Fruit fly (Drosophila melanogaster) whole organism, embryonic: Measurements from ENCODE around the gene CG10338.

ENCODE experiments used
- Antp ChIP-seq: fragments of 200-800 bp; sonication (Bioruptor generic); optimal IDR thresholded peaks from 3 replicates; lab custom pipeline; 2016; ENCODE audit warnings: missing biosample characterization, missing genetic modification characterization
- Atf3 ChIP-seq: fragments of 200-800 bp; sonication (Bioruptor generic); optimal IDR thresholded peaks from 3 replicates; lab custom pipeline; 2016; ENCODE audit warnings: missing biosample characterization, missing genetic modification characterization
- CG1024 ChIP-seq: fragments of 200-800 bp; sonication (Bioruptor generic); IDR thresholded peaks from 2 replicates; pipeline ENCODE4 v1.3.6; 2022; ENCODE audit warnings: missing biosample characterization, missing genetic modification characterization
- CG10543 ChIP-seq: fragments of 200-800 bp; sonication (Bioruptor generic); optimal IDR thresholded peaks from 3 replicates; lab custom pipeline; 2017; ENCODE audit warnings: missing biosample characterization, mild to moderate bottlenecking, missing genetic modification characterization, moderate library complexity
- CG11723 ChIP-seq: fragments of 200-800 bp; sonication (Bioruptor generic); optimal IDR thresholded peaks from 2 replicates; lab custom pipeline; 2017; ENCODE audit warnings: missing biosample characterization, mild to moderate bottlenecking, missing genetic modification characterization
- CG12299 ChIP-seq: fragments of 200-800 bp; sonication (Bioruptor generic); optimal IDR thresholded peaks from 2 replicates; lab custom pipeline; 2018; ENCODE audit warnings: missing biosample characterization, mild to moderate bottlenecking, missing genetic modification characterization
- CG12744 ChIP-seq: fragments of 200-800 bp; sonication (Bioruptor generic); optimal IDR thresholded peaks from 2 replicates; lab custom pipeline; 2016; ENCODE audit warnings: missing biosample characterization, missing genetic modification characterization
- CG13624 ChIP-seq: fragments of 200-800 bp; sonication (Bioruptor generic); optimal IDR thresholded peaks from 2 replicates; lab custom pipeline; 2016; ENCODE audit warnings: missing biosample characterization, missing genetic modification characterization
- CG1529 ChIP-seq: fragments of 200-800 bp; sonication (Bioruptor generic); optimal IDR thresholded peaks from 3 replicates; lab custom pipeline; 2018; ENCODE audit warnings: missing biosample characterization, missing genetic modification characterization
- CG15514 ChIP-seq: fragments of 200-800 bp; sonication (Bioruptor generic); optimal IDR thresholded peaks from 3 replicates; lab custom pipeline; 2017; ENCODE audit warnings: missing biosample characterization, missing genetic modification characterization, mild to moderate bottlenecking, moderate library complexity, missing genetic modification reagents
- CG1602 ChIP-seq: fragments of 200-800 bp; sonication (Bioruptor generic); optimal IDR thresholded peaks from 3 replicates; lab custom pipeline; 2016; ENCODE audit warnings: missing biosample characterization, missing genetic modification characterization
- CG17912 ChIP-seq: fragments of 200-800 bp; sonication (Bioruptor generic); optimal IDR thresholded peaks from 2 replicates; lab custom pipeline; 2018; ENCODE audit warnings: missing biosample characterization, mild to moderate bottlenecking, missing genetic modification characterization
- CG18011 ChIP-seq: fragments of 200-800 bp; sonication (Bioruptor generic); optimal IDR thresholded peaks from 2 replicates; lab custom pipeline; 2017; ENCODE audit warnings: missing biosample characterization, missing genetic modification characterization, mild to moderate bottlenecking, moderate library complexity, missing genotype
- CG2875 ChIP-seq: fragments of 200-800 bp; sonication (Bioruptor generic); optimal IDR thresholded peaks from 2 replicates; lab custom pipeline; 2017; ENCODE audit warnings: missing biosample characterization, mild to moderate bottlenecking, missing genetic modification characterization, missing genetic modification reagents
- CG3995 ChIP-seq: fragments of 200-800 bp; sonication (Bioruptor generic); optimal IDR thresholded peaks from 3 replicates; lab custom pipeline; 2016; ENCODE audit warnings: missing biosample characterization, missing genetic modification characterization
- CG4360 ChIP-seq: fragments of 200-800 bp; sonication (Bioruptor generic); IDR thresholded peaks from 2 replicates; pipeline ENCODE4 v1.3.6; 2022; ENCODE audit warnings: missing biosample characterization, missing genetic modification characterization
- CG4707 ChIP-seq: fragments of 200-800 bp; sonication (Bioruptor generic); optimal IDR thresholded peaks from 2 replicates; lab custom pipeline; 2018; ENCODE audit warnings: missing biosample characterization, mild to moderate bottlenecking, missing genetic modification characterization, moderate library complexity
- CG6791 ChIP-seq: fragments of 200-800 bp; sonication (Bioruptor generic); IDR thresholded peaks from 3 replicates; pipeline ENCODE4 v1.3.6; 2022; ENCODE audit warnings: missing biosample characterization, missing genetic modification characterization; ENCODE audit not compliant: partially characterized antibody
- CG7357 ChIP-seq: fragments of 200-800 bp; sonication (Bioruptor generic); IDR thresholded peaks from 3 replicates; pipeline ENCODE4 v1.3.6; 2022; ENCODE audit warnings: missing biosample characterization, missing genetic modification characterization
- CG7372 ChIP-seq: fragments of 200-800 bp; sonication (Bioruptor generic); IDR thresholded peaks from 2 replicates; pipeline ENCODE4 v1.3.6; 2022; ENCODE audit warnings: missing biosample characterization, missing genetic modification characterization
- Dek ChIP-seq: fragments of 200-800 bp; sonication (Bioruptor generic); optimal IDR thresholded peaks from 3 replicates; lab custom pipeline; 2019; ENCODE audit warnings: missing biosample characterization, mild to moderate bottlenecking, missing genetic modification characterization, moderate library complexity
- HLH3B ChIP-seq: fragments of 200-800 bp; sonication (Bioruptor generic); IDR thresholded peaks from 2 replicates; pipeline ENCODE4 v1.3.6; 2022; ENCODE audit warnings: missing biosample characterization, missing genetic modification characterization
- HmgZ ChIP-seq: fragments of 200-800 bp; sonication (Bioruptor generic); optimal IDR thresholded peaks from 2 replicates; lab custom pipeline; 2018; ENCODE audit warnings: missing biosample characterization, mild to moderate bottlenecking, missing genetic modification characterization
- Lpt ChIP-seq: fragments of >200 bp; optimal IDR thresholded peaks from 2 replicates; lab custom pipeline; 2018; ENCODE audit warnings: missing biosample characterization, missing genetic modification characterization
- Mes4 ChIP-seq: fragments of 200-800 bp; sonication (Bioruptor generic); optimal IDR thresholded peaks from 2 replicates; lab custom pipeline; 2016; ENCODE audit warnings: missing biosample characterization, missing genetic modification characterization
- NfI ChIP-seq: fragments of 200-800 bp; sonication (Bioruptor generic); optimal IDR thresholded peaks from 3 replicates; lab custom pipeline; 2018; ENCODE audit warnings: missing biosample characterization, mild to moderate bottlenecking, missing genetic modification characterization, moderate library complexity
- Sin3A ChIP-seq: fragments of >200 bp; optimal IDR thresholded peaks from 2 replicates; lab custom pipeline; 2018
- Six4 ChIP-seq: fragments of 200-800 bp; sonication (Bioruptor generic); optimal IDR thresholded peaks from 2 replicates; lab custom pipeline; 2016; ENCODE audit warnings: missing biosample characterization, missing genetic modification characterization
- Stat92E ChIP-seq, 3 experiments: fragments of >200 bp in 2 of 3; fragments of 200-800 bp in 1 of 3; sonication (Bioruptor generic) in 1 of 3; optimal IDR thresholded peaks; 2 replicates each; lab custom pipeline; 2017 to 2019; ENCODE audit warnings: missing biosample characterization in 3 of 3, missing genetic modification characterization in 3 of 3, mild to moderate bottlenecking in 1 of 3, moderate library complexity in 1 of 3
- Usf ChIP-seq: fragments of 200-800 bp; sonication (Bioruptor generic); optimal IDR thresholded peaks from 2 replicates; lab custom pipeline; 2017; ENCODE audit warnings: missing genotype, missing biosample characterization, missing genetic modification characterization
- Vsx1 ChIP-seq: fragments of 200-800 bp; sonication (Bioruptor generic); optimal IDR thresholded peaks from 2 replicates; lab custom pipeline; 2017; ENCODE audit warnings: missing biosample characterization, mild to moderate bottlenecking, missing genetic modification characterization, missing genetic modification reagents
- ap ChIP-seq: fragments of 200-800 bp; sonication (Bioruptor generic); IDR thresholded peaks from 2 replicates; pipeline ENCODE4 v1.3.6; 2022; ENCODE audit warnings: missing biosample characterization, missing genetic modification characterization
- ato ChIP-seq: fragments of 200-800 bp; sonication (Bioruptor generic); IDR thresholded peaks from 2 replicates; pipeline ENCODE4 v1.3.6; 2022; ENCODE audit warnings: missing biosample characterization, missing genetic modification characterization; ENCODE audit not compliant: partially characterized antibody
- cwo ChIP-seq: fragments of 200-800 bp; sonication (Bioruptor generic); optimal IDR thresholded peaks from 3 replicates; lab custom pipeline; 2017; ENCODE audit warnings: missing biosample characterization, missing genetic modification characterization, mild to moderate bottlenecking, moderate library complexity, missing genetic modification reagents
- fd102C ChIP-seq: fragments of 200-800 bp; sonication (Bioruptor generic); optimal IDR thresholded peaks from 2 replicates; lab custom pipeline; 2018; ENCODE audit warnings: missing biosample characterization, mild to moderate bottlenecking, missing genetic modification characterization, moderate library complexity
- fd64A ChIP-seq: fragments of 200-800 bp; sonication (Bioruptor generic); optimal IDR thresholded peaks from 3 replicates; lab custom pipeline; 2018; ENCODE audit warnings: missing biosample characterization, mild to moderate bottlenecking, missing genetic modification characterization
- gcm2 ChIP-seq: fragments of 200-800 bp; sonication (Bioruptor generic); optimal IDR thresholded peaks from 2 replicates; lab custom pipeline; 2016; ENCODE audit warnings: missing biosample characterization, missing genetic modification characterization
- hkb ChIP-seq, 2 experiments: fragments of 200-800 bp in 1 of 2; fragments of >200 bp in 1 of 2; sonication (Bioruptor generic) in 1 of 2; IDR thresholded peaks in 1 of 2; optimal IDR thresholded peaks in 1 of 2; 2 replicates each; pipeline versions ENCODE4 v1.3.6 to Lab custom; 2017 to 2022; ENCODE audit warnings: missing biosample characterization in 1 of 2, missing genetic modification characterization in 1 of 2
- lbe ChIP-seq: fragments of 200-800 bp; sonication (Bioruptor generic); optimal IDR thresholded peaks from 2 replicates; lab custom pipeline; 2016; ENCODE audit warnings: missing biosample characterization, mild to moderate bottlenecking, missing genetic modification characterization
- luna ChIP-seq: fragments of 200-800 bp; sonication (Bioruptor generic); optimal IDR thresholded peaks from 2 replicates; lab custom pipeline; 2016; ENCODE audit warnings: missing biosample characterization, missing genetic modification characterization
- nom ChIP-seq: fragments of 200-800 bp; sonication (Bioruptor generic); optimal IDR thresholded peaks from 2 replicates; lab custom pipeline; 2017; ENCODE audit warnings: missing biosample characterization, missing genetic modification characterization, mild to moderate bottlenecking, moderate library complexity, missing genetic modification reagents
- org-1 ChIP-seq: fragments of 200-800 bp; sonication (Bioruptor generic); optimal IDR thresholded peaks from 2 replicates; lab custom pipeline; 2017; ENCODE audit warnings: missing biosample characterization, missing genetic modification characterization
- otp ChIP-seq: fragments of 200-800 bp; sonication (Bioruptor generic); IDR thresholded peaks from 3 replicates; pipeline ENCODE4, ENCODE4 v1.3.6; 2022; ENCODE audit warnings: missing biosample characterization, missing genetic modification characterization
- pb ChIP-seq: fragments of 200-800 bp; sonication (Bioruptor generic); optimal IDR thresholded peaks from 3 replicates; lab custom pipeline; 2016; ENCODE audit warnings: missing biosample characterization, missing genetic modification characterization
- psq ChIP-seq: fragments of 200-800 bp; sonication (Bioruptor generic); optimal IDR thresholded peaks from 2 replicates; lab custom pipeline; 2017; ENCODE audit warnings: missing biosample characterization, missing genetic modification characterization
- repo ChIP-seq: fragments of 200-800 bp; sonication (Bioruptor generic); optimal IDR thresholded peaks from 2 replicates; lab custom pipeline; 2016; ENCODE audit warnings: missing biosample characterization, missing genetic modification characterization
- sob ChIP-seq: fragments of 200-800 bp; sonication (Bioruptor generic); IDR thresholded peaks from 2 replicates; pipeline ENCODE4 v1.3.6; 2022; ENCODE audit warnings: missing biosample characterization, missing genetic modification characterization
- ttk ChIP-seq: fragments of 200-800 bp; sonication (Bioruptor generic); IDR thresholded peaks from 2 replicates; pipeline ENCODE4 v2.1.2; 2022; ENCODE audit warnings: missing biosample characterization, missing genetic modification characterization
- wdn ChIP-seq: fragments of 200-800 bp; sonication (Bioruptor generic); IDR thresholded peaks from 2 replicates; pipeline ENCODE4 v1.3.6; 2022; ENCODE audit warnings: missing biosample characterization, missing genetic modification characterization
- zen2 ChIP-seq: fragments of 200-800 bp; sonication (Bioruptor generic); IDR thresholded peaks from 3 replicates; pipeline ENCODE4 v1.3.6; 2022; ENCODE audit warnings: missing biosample characterization, missing genetic modification characterization; ENCODE audit not compliant: partially characterized antibody

The CG10338 gene

DNA sequence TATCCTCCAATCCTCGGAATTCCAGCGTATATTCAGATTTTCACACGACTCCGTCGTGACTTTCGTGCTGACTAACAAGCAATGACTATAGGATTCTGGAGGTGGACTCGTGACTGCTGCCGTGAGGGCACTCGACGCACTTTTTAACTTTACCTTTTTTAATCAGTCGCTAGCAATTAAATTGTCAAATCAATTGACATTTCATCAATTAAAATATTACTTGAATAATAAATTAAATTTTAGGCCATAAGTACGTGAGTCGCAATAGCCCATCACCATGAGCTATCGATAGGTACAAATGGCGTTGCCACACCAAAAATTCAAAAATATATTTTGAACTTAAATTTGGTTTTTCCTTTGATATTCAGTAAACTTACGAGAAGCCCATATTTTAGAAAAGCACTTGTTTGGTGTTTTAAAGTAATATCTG is 10.2 kb downstream of the CG10338 start, which contains the start of gene Jwa (continued):
- TF ChIP-seq CG6791 (GFP tag; lab: Robert Waterston, UW) (peak; percentile 97), fd64A (GFP tag; lab: Kevin White, UChicago) (no peak), ttk (peak; percentile 86), CG3995 (GFP tag; lab: Kevin White, UChicago) (peak; percentile 67), CG12744 (peak; percentile 87), CG11723 (peak; percentile 75), pb (peak; percentile 67), org-1 (GFP tag; lab: Kevin White, UChicago) (peak; percentile 87), psq (GFP tag; lab: Kevin White, UChicago) (peak; percentile 84), CG18011 (GFP tag; lab: Kevin White, UChicago) (peak; percentile 90), Lpt (GFP tag; lab: Kevin White, UChicago) (no peak), hkb (optimal IDR thresholded peaks at IDR 0.05; lab: Kevin White, UChicago) (no peak), hkb (GFP tag; IDR thresholded peaks at IDR 0.05; lab: Robert Waterston, UW) (peak; percentile 77), lbe (peak; percentile 97), CG4707 (GFP tag; lab: Kevin White, UChicago) (peak; percentile 42), sob (GFP tag; lab: Robert Waterston, UW) (peak; percentile 95), CG1602 (GFP tag; lab: Kevin White, UChicago) (peak; percentile 94), cwo (GFP tag; lab: Kevin White, UChicago) (peak; percentile 61), CG1529 (GFP tag; lab: Kevin White, UChicago) (peak; percentile 90), nom (GFP tag; lab: Kevin White, UChicago) (peak; percentile 38), CG17912 (GFP tag; lab: Kevin White, UChicago) (peak; percentile 46), Usf (peak; percentile 66), zen2 (peak; percentile 98; the same call in 2 of the 3 replicates), HmgZ (peak; percentile 97), CG7357 (GFP tag; lab: Robert Waterston, UW) (peak; percentile 81), CG1024 (GFP tag; lab: Robert Waterston, UW) (peak; percentile 87), luna (GFP tag; lab: Kevin White, UChicago) (no peak), wdn (peak; percentile 84), Vsx1 (GFP tag; lab: Kevin White, UChicago) (peak; percentile 81), CG2875 (GFP tag; lab: Kevin White, UChicago) (peak; percentile 68), Atf3 (GFP tag; lab: Kevin White, UChicago) (peak; percentile 92), CG10543 (GFP tag; lab: Kevin White, UChicago) (peak; percentile 94), Mes4 (GFP tag; lab: Kevin White, UChicago) (peak; percentile 83), Sin3A (lab: Kevin White, UChicago) (peak; percentile 51), CG15514 (peak; percentile 78), ato (GFP tag; lab: Robert Waterston, UW) (peak; percentile 85), NfI (GFP tag; lab: Kevin White, UChicago) (peak; percentile 96), CG4360 (GFP tag; lab: Robert Waterston, UW) (no peak; the same call in 1 of the 2 replicates), fd102C (peak; percentile 61), CG12299 (tag; lab: Kevin White, UChicago) (peak; percentile 65), CG13624 (GFP tag; lab: Kevin White, UChicago) (peak; percentile 87), repo (GFP tag; lab: Kevin White, UChicago) (peak; percentile 84), Antp (peak; percentile 94), ap (peak; percentile 94), otp (peak; percentile 96), Dek (tag; lab: Kevin White, UChicago) (peak; percentile 95), Stat92E (GFP tag; optimal IDR thresholded peaks at IDR 0.05; lab: Kevin White, UChicago) (peak in 1 of 3 experiments; percentile 60), Six4 (peak; percentile 89), HLH3B (GFP tag; lab: Robert Waterston, UW) (peak; percentile 94), CG7372 (GFP tag; lab: Robert Waterston, UW) (peak; percentile 92), gcm2 (GFP tag; lab: Kevin White, UChicago) (peak; percentile 87)
